Worm (Caenorhabditis elegans): ENCODE results near the gene pinn-1.

- TF ChIP-seq lin-13 (GFP tag; optimal IDR thresholded peaks at IDR 0.05) (no peak), snpc-4 (tag; optimal IDR thresholded peaks at IDR 0.05) (no peak), nhr-25 (tag; optimal IDR thresholded peaks at IDR 0.05) (no peak), elt-1 (tag; optimal IDR thresholded peaks at IDR 0.05) (no peak), unc-39 (tag; optimal IDR thresholded peaks at IDR 0.05) (no peak), nhr-12 (tag; optimal IDR thresholded peaks at IDR 0.05) (no peak), sma-3 (GFP tag; optimal IDR thresholded peaks at IDR 0.05) (no peak), blmp-1 (tag; optimal IDR thresholded peaks at IDR 0.05; ENCODE audit: insufficient read depth) (no peak), fos-1 (tag; optimal IDR thresholded peaks at IDR 0.05) (no peak), ama-1 (optimal IDR thresholded peaks at IDR 0.05) (no peak), sem-4 (tag; optimal IDR thresholded peaks at IDR 0.05) (no peak), zag-1 (tag; optimal IDR thresholded peaks at IDR 0.05) (no peak)
These were observed 36.2 kb upstream of the pinn-1 start for ce11 chrII:2925032-2925431.
